Worm (Caenorhabditis elegans): ENCODE results near the gene F44E5.4.
A peak's percentile ranks its signal among the peaks of the same experiment; 100 is the strongest.

F44E5.4 gene

DNA sequence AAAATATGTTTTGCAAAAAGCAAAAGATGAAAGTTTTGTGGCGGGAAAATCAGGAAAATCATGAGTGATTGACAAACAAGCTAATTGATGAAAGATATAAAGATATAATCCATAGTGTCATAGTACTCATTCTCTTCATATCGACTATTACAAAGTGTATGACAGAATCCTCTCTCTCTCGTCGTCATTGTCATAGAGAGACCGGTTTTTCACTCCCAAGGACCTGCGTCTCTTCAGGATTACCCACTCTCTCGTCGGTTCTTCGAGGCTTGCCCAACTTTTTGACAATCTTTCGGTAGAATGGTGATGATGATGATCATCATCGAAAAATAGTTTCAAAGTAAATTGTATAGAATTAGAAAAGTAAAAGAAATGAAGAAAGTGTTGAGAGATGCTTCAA lies 21.8 kb downstream of the F44E5.4 start:
- TF ChIP-seq lin-40 (tag; optimal IDR thresholded peaks at IDR 0.05) (peak; percentile 15), repo-1 (tag; optimal IDR thresholded peaks at IDR 0.05) (no peak), aptf-3 (GFP tag; IDR thresholded peaks at IDR 0.05) (no peak), sea-2 (GFP tag; IDR thresholded peaks at IDR 0.05) (no peak), mcd-1 (GFP tag; IDR thresholded peaks at IDR 0.05) (no peak), sptf-2 (GFP tag; optimal IDR thresholded peaks at IDR 0.05) (no peak), lin-26 (GFP tag; IDR thresholded peaks at IDR 0.05) (no peak), bed-1 (GFP tag; IDR thresholded peaks at IDR 0.05) (no peak), K11D2.4 (GFP tag; IDR thresholded peaks at IDR 0.05) (no peak), C17E4.6 (GFP tag; IDR thresholded peaks at IDR 0.05) (no peak), nhr-179 (tag; optimal IDR thresholded peaks at IDR 0.05) (no peak), hmg-1.2 (GFP tag; IDR thresholded peaks at IDR 0.05) (peak; percentile 82), B0035.1 (tag; optimal IDR thresholded peaks at IDR 0.05) (no peak), fkh-3 (tag; optimal IDR thresholded peaks at IDR 0.05) (no peak), C06A6.2 (GFP tag; conservative IDR thresholded peaks at IDR 0.05) (no peak), T07F8.4 (tag; optimal IDR thresholded peaks at IDR 0.05) (no peak)

DNA sequence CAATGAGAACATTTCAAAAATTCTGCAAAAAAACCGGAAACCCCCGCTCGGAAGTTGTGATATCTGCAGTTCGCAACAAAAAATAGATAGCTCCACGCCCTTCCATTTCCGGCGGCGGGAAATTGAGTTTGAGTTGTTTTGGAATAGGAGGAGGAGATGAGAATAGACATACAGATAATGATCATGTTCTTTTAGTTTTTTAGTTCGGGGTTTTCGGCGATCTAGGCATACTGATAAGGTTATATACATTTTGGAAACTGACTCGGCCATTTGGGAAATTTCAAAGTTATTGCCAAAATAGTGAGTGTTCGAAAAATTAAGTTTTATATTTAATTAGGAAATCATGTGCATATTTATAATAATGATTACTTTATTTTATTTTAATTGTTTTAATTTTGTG lies 25.3 kb downstream of the F44E5.4 start:
- no peak for TF ChIP-seq egl-44 (GFP tag; IDR thresholded peaks at IDR 0.05)
- no peak for TF ChIP-seq madf-3 (GFP tag; IDR thresholded peaks at IDR 0.05)
- no peak for TF ChIP-seq snpc-4 (GFP tag; optimal IDR thresholded peaks at IDR 0.05)
- TF ChIP-seq snpc-4 (tag; optimal IDR thresholded peaks at IDR 0.05): no peak
- TF ChIP-seq F57C9.4 (tag; optimal IDR thresholded peaks at IDR 0.05): no peak
- no peak for TF ChIP-seq zfh-2 (GFP tag; conservative IDR thresholded peaks at IDR 0.05)
- TF ChIP-seq mes-4 (tag; optimal IDR thresholded peaks at IDR 0.05): no peak

DNA sequence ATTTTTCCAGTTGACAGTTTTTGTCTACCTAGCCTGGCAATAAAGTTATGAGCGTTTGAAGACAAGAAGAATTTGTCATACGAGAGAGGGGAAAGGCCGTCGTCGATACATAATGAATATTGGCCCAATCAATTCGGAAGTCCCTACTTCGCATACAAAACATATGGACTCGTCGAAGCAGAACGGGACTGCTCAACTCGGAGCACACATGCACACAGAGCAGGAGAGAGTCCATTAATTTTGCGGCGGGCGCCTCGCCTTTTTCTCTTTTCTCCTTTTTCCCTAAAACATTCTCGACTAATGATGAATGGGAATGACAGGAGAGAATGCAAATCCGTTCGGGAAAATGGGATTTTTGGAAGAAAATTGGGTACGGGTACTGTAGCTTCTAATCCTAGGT lies 26.6 kb downstream of the F44E5.4 start, which contains the start of gene F13D12.8:
Gene F13D12.8 (minus strand): TSS at position 82 of the 400 bp plus-strand sequence.
- TF ChIP-seq snpc-4 (GFP tag; optimal IDR thresholded peaks at IDR 0.05): no peak
- peak in 1 of 4 experiments; percentile 14 for TF ChIP-seq snpc-4 (tag; optimal IDR thresholded peaks at IDR 0.05)
- TF ChIP-seq ceh-91 (GFP tag; IDR thresholded peaks at IDR 0.05): no peak

DNA sequence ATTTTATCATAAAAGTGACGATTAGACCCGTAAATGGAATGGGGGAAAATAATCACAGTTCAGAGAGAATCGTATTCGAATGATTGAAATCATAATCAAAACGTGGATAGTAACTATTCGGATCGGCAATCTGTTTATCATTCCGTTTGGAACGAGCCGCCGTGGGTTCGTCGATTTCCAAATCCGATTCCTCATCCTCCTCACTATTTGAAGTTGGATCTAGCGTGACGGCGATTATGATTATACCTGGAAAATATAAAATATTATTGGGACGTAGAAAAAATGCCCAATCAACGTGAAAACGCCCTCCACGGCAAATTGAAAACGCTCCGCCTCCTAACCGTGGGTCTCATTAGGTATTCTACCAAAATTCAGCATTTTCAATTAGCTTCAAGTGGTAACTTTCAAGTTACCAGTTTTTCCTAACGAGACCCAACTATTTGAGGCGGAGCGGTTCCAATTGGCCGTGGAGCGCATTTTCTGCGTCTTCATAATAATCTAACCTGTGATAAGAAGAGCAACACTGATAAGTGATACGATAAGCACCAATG lies 27.9 kb downstream of the F44E5.4 start:
- no peak for TF ChIP-seq die-1 (tag; optimal IDR thresholded peaks at IDR 0.05)
- TF ChIP-seq nhr-90 (tag; optimal IDR thresholded peaks at IDR 0.05): peak; percentile 48
- no peak for TF ChIP-seq cebp-1 (GFP tag; IDR thresholded peaks at IDR 0.05)
- TF ChIP-seq cebp-1 (tag; optimal IDR thresholded peaks at IDR 0.05): peak; percentile 42
- peak; percentile 80 for TF ChIP-seq repo-1 (tag; optimal IDR thresholded peaks at IDR 0.05)
- TF ChIP-seq pbrm-1 (GFP tag; IDR thresholded peaks at IDR 0.05): peak; percentile 16; the same call in 1 of the 2 replicates
- TF ChIP-seq lag-1 (GFP tag; IDR thresholded peaks at IDR 0.05): no peak
- TF ChIP-seq Y56A3A.18 (GFP tag; IDR thresholded peaks at IDR 0.05): peak; percentile 61; the same call in 1 of the 2 replicates
- no peak for TF ChIP-seq sptf-2 (GFP tag; optimal IDR thresholded peaks at IDR 0.05)
- TF ChIP-seq lin-40 (tag; optimal IDR thresholded peaks at IDR 0.05): peak; percentile 63
- no peak for TF ChIP-seq xnd-1 (tag; optimal IDR thresholded peaks at IDR 0.05)
- no peak for TF ChIP-seq attf-5 (GFP tag; optimal IDR thresholded peaks at IDR 0.05)
- no peak for TF ChIP-seq cebp-2 (GFP tag; IDR thresholded peaks at IDR 0.05)
- TF ChIP-seq F55B11.4 (tag; optimal IDR thresholded peaks at IDR 0.05; ENCODE audit: borderline replicate concordance, insufficient read depth): no peak
- no peak for TF ChIP-seq rpc-1 (optimal IDR thresholded peaks at IDR 0.05)
- TF ChIP-seq rpc-1 (tag; optimal IDR thresholded peaks at IDR 0.05): no peak
- no peak for TF ChIP-seq F37B4.10 (GFP tag; IDR thresholded peaks at IDR 0.05)
- TF ChIP-seq mel-28 (tag; optimal IDR thresholded peaks at IDR 0.05; ENCODE audit: borderline replicate concordance): no peak
- TF ChIP-seq snpc-4 (GFP tag; optimal IDR thresholded peaks at IDR 0.05): no peak
- TF ChIP-seq snpc-4 (tag; optimal IDR thresholded peaks at IDR 0.05): peak in 1 of 4 experiments; percentile 13
- no peak for TF ChIP-seq ceh-100 (GFP tag; IDR thresholded peaks at IDR 0.05)
- no peak for TF ChIP-seq mxl-1 (tag; optimal IDR thresholded peaks at IDR 0.05)
- peak; percentile 53 for TF ChIP-seq chd-7 (tag; optimal IDR thresholded peaks at IDR 0.05)
- no peak for TF ChIP-seq somi-1 (GFP tag; optimal IDR thresholded peaks at IDR 0.05)
- TF ChIP-seq ceh-58 (GFP tag; IDR thresholded peaks at IDR 0.05): no peak
- TF ChIP-seq Y67H2A.10 (GFP tag; conservative IDR thresholded peaks at IDR 0.05): no peak
- TF ChIP-seq T07F8.4 (tag; optimal IDR thresholded peaks at IDR 0.05): no peak

Measured in whole organism, young adult.